Worm (Caenorhabditis elegans) whole organism, midembryonic: Measurements from ENCODE around the gene ucr-2.3.

Experiments used
- T22C8.4 ChIP-seq: fragments of 200-800 bp; sonication (Bioruptor generic); IDR thresholded peaks from 2 replicates; pipeline ENCODE4 v1.3.6; 2022; ENCODE audit warnings: missing genetic modification characterization, missing compliant biosample characterization
- flt-1 ChIP-seq: fragments of 200-800 bp; sonication (Bioruptor generic); IDR thresholded peaks from 2 replicates; pipeline ENCODE4 v1.3.6; 2022; ENCODE audit warnings: missing genetic modification characterization, missing compliant biosample characterization
- med-1 ChIP-seq: sonication (generic microtip); optimal IDR thresholded peaks from 2 replicates; lab custom pipeline; 2017; ENCODE audit warnings: missing genetic modification characterization, mild to moderate bottlenecking, missing compliant biosample characterization, antibody characterized with exemption, missing genetic modification reagents; ENCODE audit not compliant: insufficient read depth
- ref-1 ChIP-seq: fragments of 200-800 bp; sonication (Bioruptor generic); conservative IDR thresholded peaks from 2 replicates; pipeline ENCODE4 v1.3.6; 2022; ENCODE audit warnings: missing genetic modification reagents, missing genetic modification characterization, missing compliant biosample characterization
- ztf-23 ChIP-seq: fragments of 200-800 bp; sonication (Bioruptor generic); IDR thresholded peaks from 2 replicates; pipeline ENCODE4 v1.3.6; 2022; ENCODE audit warnings: missing genetic modification reagents, missing genetic modification characterization, missing compliant biosample characterization
- ztf-29 ChIP-seq: fragments of 200-800 bp; sonication (Bioruptor generic); IDR thresholded peaks from 2 replicates; pipeline ENCODE4 v1.3.6; 2022; ENCODE audit warnings: missing genetic modification reagents, missing genetic modification characterization, missing compliant biosample characterization

DNA sequence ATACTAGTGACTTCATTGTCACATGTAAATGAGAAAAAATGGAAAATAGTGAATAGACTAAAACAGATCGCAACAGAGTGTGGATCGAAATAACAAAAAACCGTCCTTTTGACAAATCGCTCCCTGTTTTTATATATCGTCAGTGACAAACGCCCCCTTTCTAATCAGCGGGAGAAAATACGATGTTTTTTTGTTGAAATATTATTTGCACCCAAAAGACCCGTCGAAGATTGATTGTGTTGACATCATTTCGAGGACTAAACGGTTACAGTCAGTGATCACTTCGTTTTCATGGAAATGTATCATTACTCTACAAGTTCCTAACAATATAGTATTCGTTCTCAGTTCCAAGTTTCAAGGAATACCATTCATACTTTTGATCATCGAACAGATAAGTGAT is 40.2 kb upstream of the ucr-2.3 start, which contains the start of gene dos-3:
- TF ChIP-seq ref-1 (GFP tag; lab: Robert Waterston, UW) (no peak), T22C8.4 (no peak), flt-1 (GFP tag; lab: Robert Waterston, UW) (no peak), ztf-23 (GFP tag; lab: Robert Waterston, UW) (no peak), med-1 (GFP tag; lab: Kevin White, UChicago) (no peak), ztf-29 (no peak)
